Fruit fly (Drosophila melanogaster) S2 (cell line): ENCODE results near the gene CG34179.

ENCODE experiments used
- CG8478 ChIP-seq: fragments of >200 bp; optimal IDR thresholded peaks from 2 replicates; lab custom pipeline; 2018
- CTCF ChIP-seq, 2 experiments: fragments of >200 bp; optimal IDR thresholded peaks; 2 replicates each; lab custom pipeline; 2018

- TF ChIP-seq CG8478 (lab: Kevin White, UChicago) (no peak), CTCF (optimal IDR thresholded peaks at IDR 0.05; lab: Kevin White, UChicago) (no peak)
These were observed 40.2 kb upstream of the CG34179 start for dm6 chr2L:6088371-6089365.
